Fruit fly (Drosophila melanogaster) whole organism, wandering third instar larva: ENCODE data around the gene Kul.

Experiments
- CG32264 ChIP-seq: fragments of 200-800 bp; sonication (Bioruptor generic); optimal IDR thresholded peaks from 2 replicates; lab custom pipeline; 2016; ENCODE audit warnings: missing biosample characterization, missing genetic modification characterization
- CG9705 ChIP-seq: fragments of 200-800 bp; sonication (Bioruptor generic); optimal IDR thresholded peaks from 2 replicates; lab custom pipeline; 2018; ENCODE audit warnings: missing biosample characterization, mild to moderate bottlenecking, missing genetic modification characterization
- CrebA ChIP-seq: fragments of 200-800 bp; sonication (Bioruptor generic); optimal IDR thresholded peaks from 2 replicates; lab custom pipeline; 2016; ENCODE audit warnings: missing biosample characterization, mild to moderate bottlenecking, missing genetic modification characterization, borderline replicate concordance
- Dif ChIP-seq: fragments of 200-275, 200-300 bp; sonication (Bioruptor generic); optimal IDR thresholded peaks from 2 replicates; lab custom pipeline; 2018; ENCODE audit warnings: missing biosample characterization, missing genetic modification characterization; ENCODE audit not compliant: partially characterized antibody
- GATAd ChIP-seq: sonication (Bioruptor generic); optimal IDR thresholded peaks from 2 replicates; lab custom pipeline; 2016; ENCODE audit warnings: missing biosample characterization, missing genetic modification characterization
- Hnf4 ChIP-seq: fragments of 200-800 bp; sonication (Bioruptor generic); optimal IDR thresholded peaks from 2 replicates; lab custom pipeline; 2016; ENCODE audit warnings: missing biosample characterization, mild to moderate bottlenecking, missing genetic modification characterization
- Hr78 ChIP-seq: fragments of >200 bp; optimal IDR thresholded peaks from 2 replicates; lab custom pipeline; 2017; ENCODE audit warnings: missing biosample characterization, missing genetic modification characterization
- Hr83 ChIP-seq: fragments of 200-300 bp; sonication (Bioruptor generic); optimal IDR thresholded peaks from 2 replicates; lab custom pipeline; 2016; ENCODE audit warnings: missing biosample characterization, mild to moderate bottlenecking, missing genetic modification characterization, moderate library complexity; ENCODE audit not compliant: poor library complexity, severe bottlenecking
- Jra ChIP-seq: sonication (Bioruptor generic); optimal IDR thresholded peaks from 2 replicates; lab custom pipeline; 2016; ENCODE audit warnings: missing biosample characterization, missing genetic modification characterization
- Mio ChIP-seq: sonication (Bioruptor generic); optimal IDR thresholded peaks from 2 replicates; lab custom pipeline; 2016; ENCODE audit warnings: missing biosample characterization, missing genetic modification characterization
- Myc ChIP-seq: fragments of >200 bp; optimal IDR thresholded peaks from 2 replicates; lab custom pipeline; 2017
- OdsH ChIP-seq: fragments of 200-800 bp; sonication (Bioruptor generic); optimal IDR thresholded peaks from 2 replicates; lab custom pipeline; 2016; ENCODE audit warnings: missing biosample characterization, mild to moderate bottlenecking, missing genetic modification characterization
- Rel ChIP-seq, 2 experiments: fragments of 200-800 bp; sonication (Bioruptor generic) in 1 of 2; optimal IDR thresholded peaks; 2 replicates in 1 of 2; 3 replicates in 1 of 2; lab custom pipeline; 2016 to 2019; ENCODE audit warnings: mild to moderate bottlenecking in 2 of 2, missing biosample characterization in 2 of 2, missing genetic modification characterization in 2 of 2, moderate library complexity in 1 of 2
- Sp1 ChIP-seq: fragments of 200-800 bp; sonication (Bioruptor generic); optimal IDR thresholded peaks from 3 replicates; lab custom pipeline; 2019; ENCODE audit warnings: missing biosample characterization, mild to moderate bottlenecking, missing genetic modification characterization, moderate library complexity
- Vsx2 ChIP-seq: fragments of 200-300, 225-300 bp; sonication (Bioruptor generic); optimal IDR thresholded peaks from 2 replicates; lab custom pipeline; 2018; ENCODE audit warnings: missing biosample characterization, missing genetic modification characterization; ENCODE audit not compliant: partially characterized antibody
- br ChIP-seq: fragments of 200-800 bp; sonication (Bioruptor generic); optimal IDR thresholded peaks from 2 replicates; lab custom pipeline; 2016; ENCODE audit warnings: missing biosample characterization, missing genetic modification characterization
- brk ChIP-seq: fragments of 200-800 bp; sonication (Bioruptor generic); optimal IDR thresholded peaks from 2 replicates; lab custom pipeline; 2016; ENCODE audit warnings: missing biosample characterization, mild to moderate bottlenecking, missing genetic modification characterization
- dl ChIP-seq, 2 experiments: fragments of 175-275, 200-275 bp in 1 of 2; fragments of 200-275 bp in 1 of 2; sonication (Bioruptor generic); optimal IDR thresholded peaks; lab custom pipeline; 2018; ENCODE audit warnings: mild to moderate bottlenecking in 2 of 2, missing biosample characterization in 2 of 2, missing genetic modification characterization in 2 of 2, moderate library complexity in 2 of 2; ENCODE audit not compliant: partially characterized antibody in 2 of 2, insufficient read depth in 1 of 2
- dmrt93B ChIP-seq: fragments of 200-800 bp; sonication (Bioruptor generic); optimal IDR thresholded peaks from 2 replicates; lab custom pipeline; 2018; ENCODE audit warnings: missing biosample characterization, mild to moderate bottlenecking, missing genetic modification characterization
- ey ChIP-seq: fragments of 200-800 bp; sonication (Bioruptor generic); optimal IDR thresholded peaks from 2 replicates; lab custom pipeline; 2016; ENCODE audit warnings: missing biosample characterization, missing genetic modification characterization
- foxo ChIP-seq, 2 experiments: fragments of 200-800 bp; sonication (Bioruptor generic); optimal IDR thresholded peaks; 2 replicates in 1 of 2; 3 replicates in 1 of 2; lab custom pipeline; 2016 to 2017; ENCODE audit warnings: missing biosample characterization in 2 of 2, missing genetic modification characterization in 2 of 2
- fru ChIP-seq: fragments of 200-800 bp; sonication (Bioruptor generic); optimal IDR thresholded peaks from 3 replicates; lab custom pipeline; 2016; ENCODE audit warnings: missing biosample characterization, mild to moderate bottlenecking, missing genetic modification characterization
- h ChIP-seq: fragments of 200-800 bp; sonication (Bioruptor generic); optimal IDR thresholded peaks from 3 replicates; lab custom pipeline; 2016; ENCODE audit warnings: missing biosample characterization, mild to moderate bottlenecking, missing genetic modification characterization
- jim ChIP-seq: fragments of 175-275, 200-325 bp; sonication (Bioruptor generic); optimal IDR thresholded peaks from 2 replicates; lab custom pipeline; 2016; ENCODE audit warnings: missing biosample characterization, mild to moderate bottlenecking, missing genetic modification characterization
- lola ChIP-seq: fragments of >200 bp; optimal IDR thresholded peaks from 2 replicates; lab custom pipeline; 2017; ENCODE audit warnings: missing biosample characterization, missing genetic modification characterization
- pan ChIP-seq: fragments of >200 bp; optimal IDR thresholded peaks from 2 replicates; lab custom pipeline; 2017
- psq ChIP-seq: fragments of 200-800 bp; sonication (Bioruptor generic); optimal IDR thresholded peaks from 3 replicates; lab custom pipeline; 2017; ENCODE audit warnings: missing biosample characterization, mild to moderate bottlenecking, missing genetic modification characterization, moderate library complexity
- rgr ChIP-seq: fragments of 200-800 bp; sonication (Bioruptor generic); optimal IDR thresholded peaks from 3 replicates; lab custom pipeline; 2016; ENCODE audit warnings: missing biosample characterization, mild to moderate bottlenecking, missing genetic modification characterization
- sage ChIP-seq: fragments of 200-800 bp; sonication (Bioruptor generic); optimal IDR thresholded peaks from 2 replicates; lab custom pipeline; 2016; ENCODE audit warnings: missing biosample characterization, mild to moderate bottlenecking, missing genetic modification characterization
- sv ChIP-seq: fragments of 200-800 bp; sonication (Bioruptor generic); optimal IDR thresholded peaks from 3 replicates; lab custom pipeline; 2016; ENCODE audit warnings: missing biosample characterization, missing genetic modification characterization
- tai ChIP-seq: sonication (Bioruptor generic); optimal IDR thresholded peaks from 2 replicates; lab custom pipeline; 2016; ENCODE audit warnings: missing biosample characterization, missing genetic modification characterization
- woc ChIP-seq: sonication (Bioruptor generic); optimal IDR thresholded peaks from 2 replicates; lab custom pipeline; 2016; ENCODE audit warnings: missing biosample characterization, mild to moderate bottlenecking, missing genetic modification characterization

Kul gene

DNA sequence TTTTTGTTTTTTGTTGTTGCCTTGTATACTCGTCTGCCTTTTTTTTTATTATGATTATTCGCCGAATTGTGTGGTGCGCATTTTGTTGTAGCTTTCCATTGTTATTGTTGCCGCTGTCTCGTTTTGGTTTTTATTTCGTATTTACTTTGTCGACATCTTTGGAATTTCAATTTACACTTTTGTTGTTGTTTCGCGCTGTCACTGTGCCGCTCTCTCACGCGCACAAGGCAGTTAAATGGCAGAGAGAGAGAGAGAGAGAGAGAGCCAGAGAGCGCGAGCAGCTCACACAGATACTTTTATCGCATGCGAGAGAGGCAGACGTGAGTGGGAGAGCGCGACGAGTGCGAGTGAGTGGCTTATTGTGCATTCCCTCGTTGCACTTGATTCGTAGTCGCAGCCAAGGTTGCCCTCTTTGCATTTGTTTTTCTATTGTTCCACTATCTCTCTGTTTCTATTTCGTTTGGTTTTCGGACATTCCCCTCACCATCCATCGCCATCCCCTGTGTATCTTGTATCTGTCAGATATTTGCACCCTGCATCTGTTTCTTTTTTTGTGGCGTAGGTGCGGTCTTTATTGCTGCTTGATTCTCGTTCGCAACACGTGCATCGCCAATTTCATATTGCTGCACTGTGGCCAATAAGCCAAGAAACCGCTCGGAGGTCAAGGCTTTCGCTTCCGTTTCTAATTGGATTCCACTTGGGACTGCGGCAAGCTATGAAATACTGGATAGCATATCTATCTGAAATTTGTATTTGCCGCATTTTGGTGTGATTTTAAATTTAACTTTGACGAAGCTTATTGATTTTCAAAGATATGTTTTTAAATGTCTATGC, 48.9 kb downstream of the Kul start:
- peak; percentile 98 to 99 for TF ChIP-seq dl (GFP tag; optimal IDR thresholded peaks at IDR 0.05; lab: Kevin White, UChicago; ENCODE audit: insufficient read depth in 1 of 2, partially characterized antibody in 2 of 2)
- peak; percentile 10 for TF ChIP-seq h
- peak; percentile 49 for TF ChIP-seq CG32264 (GFP tag; lab: Kevin White, UChicago)
- TF ChIP-seq brk (GFP tag; lab: Kevin White, UChicago) = peak; percentile 15
- peak; percentile 9 for TF ChIP-seq OdsH (GFP tag; lab: Kevin White, UChicago)
- TF ChIP-seq Dif (GFP tag; lab: Kevin White, UChicago) = peak; percentile 100
- peak; percentile 98 for TF ChIP-seq Vsx2 (GFP tag; lab: Kevin White, UChicago)
- TF ChIP-seq ey = no peak
- TF ChIP-seq GATAd (GFP tag; lab: Kevin White, UChicago) = no peak
- TF ChIP-seq sv (GFP tag; lab: Kevin White, UChicago) = no peak
- TF ChIP-seq tai (GFP tag; lab: Kevin White, UChicago) = no peak
- TF ChIP-seq Hnf4 = no peak
- TF ChIP-seq Hr83 = peak; percentile 62
- peak; percentile 45 for TF ChIP-seq sage
- no peak for TF ChIP-seq Jra (GFP tag; lab: Kevin White, UChicago)
- no peak for TF ChIP-seq pan (lab: Kevin White, UChicago)
- no peak for TF ChIP-seq foxo (GFP tag; optimal IDR thresholded peaks at IDR 0.05; lab: Kevin White, UChicago)
- peak; percentile 43 for TF ChIP-seq Rel (GFP tag; optimal IDR thresholded peaks at IDR 0.05; lab: Kevin White, UChicago)
- peak; percentile 70 for TF ChIP-seq Rel (tag; optimal IDR thresholded peaks at IDR 0.05; lab: Kevin White, UChicago)
- no peak for TF ChIP-seq CG9705 (GFP tag; lab: Kevin White, UChicago)
- peak; percentile 54 for TF ChIP-seq jim (GFP tag; lab: Kevin White, UChicago)
- TF ChIP-seq psq (GFP tag; lab: Kevin White, UChicago) = peak; percentile 81
- TF ChIP-seq fru = no peak
- TF ChIP-seq CrebA = peak; percentile 82
- TF ChIP-seq woc (GFP tag; lab: Kevin White, UChicago) = no peak
- TF ChIP-seq rgr (GFP tag; lab: Kevin White, UChicago) = peak; percentile 24

DNA sequence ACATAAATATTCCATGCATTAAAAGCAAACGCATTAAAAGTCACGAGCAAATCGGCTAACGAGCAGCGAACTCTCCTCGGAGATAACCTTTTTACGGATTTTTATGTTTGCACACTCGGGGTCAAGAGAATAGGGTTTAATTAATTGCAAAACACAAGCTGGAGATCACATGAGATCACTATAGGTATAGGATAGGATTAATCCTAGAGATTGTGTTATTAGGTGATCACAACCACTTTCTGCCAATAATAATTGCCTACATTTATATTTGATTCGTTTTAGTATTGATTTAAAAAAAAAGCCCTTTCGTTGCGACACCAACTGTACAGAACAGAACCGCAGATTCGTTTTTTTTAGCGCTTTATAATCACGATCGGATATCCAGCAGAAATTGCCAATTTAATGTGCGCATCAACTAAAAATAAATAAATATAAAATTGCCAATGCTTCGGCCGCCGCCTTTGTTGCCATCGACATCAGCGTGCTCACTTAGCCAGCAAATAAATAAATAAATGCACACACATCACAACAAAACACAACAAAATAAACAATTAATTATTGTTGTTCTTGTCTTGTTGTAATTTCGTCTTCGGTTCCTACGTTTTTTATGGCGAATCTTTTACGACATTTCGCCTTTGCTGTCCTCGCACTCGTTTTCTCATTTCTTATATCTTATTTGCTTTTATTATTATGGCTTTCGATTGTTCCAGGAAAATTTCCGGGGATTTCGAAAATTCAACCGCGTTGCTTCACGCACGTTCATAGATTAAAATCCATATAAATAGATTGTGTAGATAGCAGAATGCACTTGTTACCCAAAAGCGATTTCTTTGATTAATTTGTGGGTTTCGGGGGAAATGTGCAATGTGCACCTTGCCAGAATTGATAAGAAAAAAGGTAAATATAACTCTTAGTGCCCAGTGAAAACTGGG, 50.4 kb downstream of the Kul start:
- peak in 1 of 2 experiments; percentile 9 for TF ChIP-seq foxo (GFP tag; optimal IDR thresholded peaks at IDR 0.05; lab: Kevin White, UChicago)
- TF ChIP-seq sage = no peak
- no peak for TF ChIP-seq Rel (GFP tag; optimal IDR thresholded peaks at IDR 0.05; lab: Kevin White, UChicago)
- peak; percentile 98 for TF ChIP-seq Rel (tag; optimal IDR thresholded peaks at IDR 0.05; lab: Kevin White, UChicago)
- TF ChIP-seq h = peak; percentile 63
- TF ChIP-seq, all 38 proteins: peak for 3

DNA sequence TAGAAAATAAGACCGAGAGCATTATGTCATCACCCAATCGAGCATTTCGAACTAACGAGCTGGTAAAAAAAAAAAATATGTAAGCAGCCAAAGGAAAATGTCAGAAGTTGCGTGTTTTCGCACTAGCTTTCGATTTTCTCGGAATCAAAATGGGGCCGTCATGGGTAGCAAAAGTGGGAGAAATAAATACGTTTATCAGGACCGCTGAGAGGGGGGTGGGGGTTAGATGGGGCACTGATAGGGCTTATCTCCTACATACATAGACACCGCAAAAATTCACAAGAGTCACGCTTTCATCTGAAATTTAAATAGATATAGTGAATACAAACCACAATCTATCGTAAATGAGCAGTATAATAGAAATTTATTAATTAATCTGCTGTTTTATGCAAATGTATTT, 51.6 kb downstream of the Kul start:
- no peak for TF ChIP-seq brk (GFP tag; lab: Kevin White, UChicago)
- TF ChIP-seq Hr78 (GFP tag; lab: Kevin White, UChicago) = no peak
- no peak for TF ChIP-seq CG32264 (GFP tag; lab: Kevin White, UChicago)
- TF ChIP-seq Sp1 = no peak
- no peak for TF ChIP-seq psq (GFP tag; lab: Kevin White, UChicago)
- no peak for TF ChIP-seq GATAd (GFP tag; lab: Kevin White, UChicago)
- TF ChIP-seq CG9705 (GFP tag; lab: Kevin White, UChicago) = no peak
- no peak for TF ChIP-seq h
- no peak for TF ChIP-seq Dif (GFP tag; lab: Kevin White, UChicago)
- TF ChIP-seq fru = no peak
- TF ChIP-seq pan (lab: Kevin White, UChicago) = no peak
- no peak for TF ChIP-seq Mio (GFP tag; lab: Kevin White, UChicago)
- no peak for TF ChIP-seq Myc (lab: Kevin White, UChicago)
- TF ChIP-seq dmrt93B (GFP tag; lab: Kevin White, UChicago) = no peak
- no peak for TF ChIP-seq woc (GFP tag; lab: Kevin White, UChicago)
- no peak for TF ChIP-seq lola
- no peak for TF ChIP-seq br (GFP tag; lab: Kevin White, UChicago)
- no peak for TF ChIP-seq Jra (GFP tag; lab: Kevin White, UChicago)
- TF ChIP-seq, all 38 proteins: peak for 0
